Fruit fly (Drosophila melanogaster) Kc167 (cell line): ENCODE results near the gene CG15528.

Experiments used
- h ChIP-seq: fragments of >200 bp; optimal IDR thresholded peaks from 3 replicates; lab custom pipeline; 2018; ENCODE audit warnings: missing external identifiers
- psq ChIP-seq: fragments of >200 bp; optimal IDR thresholded peaks from 2 replicates; lab custom pipeline; 2017; ENCODE audit warnings: missing external identifiers

DNA sequence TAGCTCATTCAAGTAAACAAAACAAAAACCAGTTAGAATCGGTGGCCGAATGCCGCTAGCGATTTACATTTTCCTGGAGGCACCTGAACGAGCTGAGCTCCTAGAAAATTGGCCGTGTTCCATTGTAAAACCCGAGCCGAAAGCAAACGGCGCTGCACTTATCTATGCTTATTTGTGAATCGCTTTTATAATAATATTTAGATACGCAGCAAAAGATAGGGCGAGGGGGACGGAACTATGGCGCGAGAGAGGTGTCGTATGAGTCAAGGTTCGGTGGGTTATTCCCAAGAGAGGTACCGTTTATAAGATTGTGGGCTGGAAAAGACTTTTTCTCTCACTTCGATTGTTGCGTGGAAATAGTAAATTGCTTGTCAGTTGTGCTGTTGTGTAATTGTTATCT lies 11.8 kb upstream of the CG15528 start:
- TF ChIP-seq h (lab: Kevin White, UChicago) (no peak), psq (no peak)
